Fruit fly (Drosophila melanogaster): ENCODE data around the gene CG11537.

DNA sequence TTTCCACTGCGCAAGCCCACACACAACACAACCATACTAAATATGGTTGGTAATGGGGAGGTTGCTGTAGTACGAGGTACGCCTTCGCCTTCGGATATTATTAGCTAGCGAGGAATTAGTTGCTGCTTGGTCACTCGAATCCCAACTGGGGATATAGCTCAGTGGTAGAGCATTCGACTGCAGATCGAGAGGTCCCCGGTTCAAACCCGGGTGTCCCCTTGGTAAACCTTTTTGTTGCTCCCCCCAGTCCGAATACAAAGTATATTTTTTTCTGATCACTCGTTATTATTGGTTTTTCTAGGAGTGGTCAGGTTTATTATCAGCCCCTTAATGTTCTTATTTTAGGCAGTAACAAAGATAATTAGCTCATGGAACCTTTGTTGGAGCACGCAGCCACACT lies 47.7 kb downstream of the CG11537 start:
- TF ChIP-seq Vsx1 (GFP tag; optimal IDR thresholded peaks at IDR 0.05), result peak; percentile 40
- no peak for TF ChIP-seq cg (GFP tag; optimal IDR thresholded peaks at IDR 0.05)
- no peak for TF ChIP-seq Dp (GFP tag; optimal IDR thresholded peaks at IDR 0.05)
- TF ChIP-seq croc (GFP tag; conservative IDR thresholded peaks at IDR 0.05), result no peak
- TF ChIP-seq wdn (GFP tag; IDR thresholded peaks at IDR 0.05), result no peak
- TF ChIP-seq Sox100B (GFP tag; optimal IDR thresholded peaks at IDR 0.05), result no peak
- TF ChIP-seq sr (GFP tag; IDR thresholded peaks at IDR 0.05), result peak; percentile 51; the same call in 1 of the 3 replicates
- no peak for TF ChIP-seq Dbx (GFP tag; IDR thresholded peaks at IDR 0.05)
- TF ChIP-seq CG9609 (GFP tag; optimal IDR thresholded peaks at IDR 0.05), result no peak
- TF ChIP-seq CG17912 (GFP tag; optimal IDR thresholded peaks at IDR 0.05), result no peak
- TF ChIP-seq hb (GFP tag; IDR thresholded peaks at IDR 0.05; ENCODE audit: partially characterized antibody), result peak; percentile 64

All from whole organism, embryonic.